Fruit fly (Drosophila melanogaster) whole organism, embryonic: ENCODE results near the gene CG43295.

Source experiments
- B-H1 ChIP-seq: fragments of 200-800 bp; sonication (Bioruptor generic); IDR thresholded peaks from 3 replicates; pipeline ENCODE4 v1.3.6; 2022; ENCODE audit warnings: missing biosample characterization, missing genetic modification characterization
- Bgb ChIP-seq: fragments of 200-800 bp; sonication (Bioruptor generic); IDR thresholded peaks from 2 replicates; pipeline ENCODE4 v1.3.6; 2022; ENCODE audit warnings: missing biosample characterization, missing genetic modification characterization; ENCODE audit not compliant: partially characterized antibody
- BtbVII ChIP-seq: fragments of 200-800 bp; sonication (Bioruptor generic); optimal IDR thresholded peaks from 3 replicates; lab custom pipeline; 2017; ENCODE audit warnings: missing biosample characterization, mild to moderate bottlenecking, missing genetic modification characterization
- CG10431 ChIP-seq: fragments of 200-800 bp; sonication (Bioruptor generic); optimal IDR thresholded peaks from 3 replicates; lab custom pipeline; 2018; ENCODE audit warnings: missing biosample characterization, mild to moderate bottlenecking, missing genetic modification characterization
- CG11085 ChIP-seq: fragments of 200-800 bp; sonication (Bioruptor generic); IDR thresholded peaks from 2 replicates; pipeline ENCODE4 v1.3.6; 2022; ENCODE audit warnings: missing biosample characterization, missing genetic modification characterization
- CG11560 ChIP-seq: fragments of 200-800 bp; sonication (Bioruptor generic); IDR thresholded peaks from 3 replicates; pipeline ENCODE4 v1.3.6; 2022; ENCODE audit warnings: missing biosample characterization, missing genetic modification characterization
- CG12104 ChIP-seq: fragments of 200-800 bp; sonication (Bioruptor generic); optimal IDR thresholded peaks from 3 replicates; lab custom pipeline; 2016; ENCODE audit warnings: missing biosample characterization, missing genetic modification characterization
- CG12942 ChIP-seq: fragments of 200-800 bp; sonication (Bioruptor generic); optimal IDR thresholded peaks from 3 replicates; lab custom pipeline; 2016; ENCODE audit warnings: missing biosample characterization, missing genetic modification characterization
- CG15696 ChIP-seq: fragments of 200-800 bp; sonication (Bioruptor generic); optimal IDR thresholded peaks from 2 replicates; lab custom pipeline; 2019; ENCODE audit warnings: missing biosample characterization, mild to moderate bottlenecking, missing genetic modification characterization, moderate library complexity
- CG1647 ChIP-seq: fragments of 200-800 bp; sonication (Bioruptor generic); optimal IDR thresholded peaks from 3 replicates; lab custom pipeline; 2016; ENCODE audit warnings: missing biosample characterization, missing genetic modification characterization
- CG17328 ChIP-seq: fragments of 200-800 bp; sonication (Bioruptor generic); IDR thresholded peaks from 2 replicates; pipeline ENCODE4 v1.3.6; 2022; ENCODE audit warnings: missing biosample characterization, missing genetic modification characterization
- CG2889 ChIP-seq: fragments of 200-800 bp; sonication (Bioruptor generic); IDR thresholded peaks from 3 replicates; pipeline ENCODE4 v1.3.6; 2022; ENCODE audit warnings: missing biosample characterization, missing genetic modification characterization
- CG33557 ChIP-seq: fragments of 200-800 bp; sonication (Bioruptor generic); optimal IDR thresholded peaks from 2 replicates; lab custom pipeline; 2019; ENCODE audit warnings: missing biosample characterization, mild to moderate bottlenecking, missing genetic modification characterization, moderate library complexity
- CG3726 ChIP-seq: fragments of 200-800 bp; sonication (Bioruptor generic); IDR thresholded peaks from 3 replicates; pipeline ENCODE4, ENCODE4 v1.3.6; 2022; ENCODE audit warnings: missing biosample characterization, missing genetic modification characterization
- CG4404 ChIP-seq: fragments of 200-800 bp; sonication (Bioruptor generic); IDR thresholded peaks from 2 replicates; pipeline ENCODE4 v1.3.6; 2022; ENCODE audit warnings: missing biosample characterization, missing genetic modification characterization
- CG4424 ChIP-seq: fragments of 200-800 bp; sonication (Bioruptor generic); optimal IDR thresholded peaks from 3 replicates; lab custom pipeline; 2016; ENCODE audit warnings: missing biosample characterization, missing genetic modification characterization
- CG4707 ChIP-seq: fragments of 200-800 bp; sonication (Bioruptor generic); optimal IDR thresholded peaks from 2 replicates; lab custom pipeline; 2018; ENCODE audit warnings: missing biosample characterization, mild to moderate bottlenecking, missing genetic modification characterization, moderate library complexity
- CG7786 ChIP-seq: fragments of 200-800 bp; sonication (Bioruptor generic); optimal IDR thresholded peaks from 2 replicates; lab custom pipeline; 2016; ENCODE audit warnings: missing biosample characterization, missing genetic modification characterization
- CG7839 ChIP-seq: fragments of 200-800 bp; sonication (Bioruptor generic); optimal IDR thresholded peaks from 3 replicates; lab custom pipeline; 2018; ENCODE audit warnings: missing biosample characterization, mild to moderate bottlenecking, missing genetic modification characterization, moderate library complexity
- CG7928 ChIP-seq: fragments of 200-800 bp; sonication (Bioruptor generic); optimal IDR thresholded peaks from 2 replicates; lab custom pipeline; 2017; ENCODE audit warnings: missing biosample characterization, mild to moderate bottlenecking, missing genetic modification characterization
- CG8281 ChIP-seq: fragments of 200-800 bp; sonication (Bioruptor generic); optimal IDR thresholded peaks from 2 replicates; lab custom pipeline; 2018; ENCODE audit warnings: missing biosample characterization, mild to moderate bottlenecking, missing genetic modification characterization, moderate library complexity
- CG8359 ChIP-seq: fragments of 200-800 bp; sonication (Bioruptor generic); optimal IDR thresholded peaks from 2 replicates; lab custom pipeline; 2017; ENCODE audit warnings: missing biosample characterization, mild to moderate bottlenecking, missing genetic modification characterization, borderline replicate concordance
- CG9797 ChIP-seq: fragments of 200-800 bp; sonication (Bioruptor generic); optimal IDR thresholded peaks from 3 replicates; lab custom pipeline; 2018; ENCODE audit warnings: missing biosample characterization, mild to moderate bottlenecking, missing genetic modification characterization
- E2f2 ChIP-seq: fragments of 200-800 bp; sonication (Bioruptor generic); IDR thresholded peaks from 2 replicates; pipeline ENCODE4 v1.3.6; 2022; ENCODE audit warnings: missing biosample characterization, missing genetic modification characterization
- H15 ChIP-seq: fragments of 200-800 bp; sonication (Bioruptor generic); IDR thresholded peaks from 3 replicates; pipeline ENCODE4 v1.3.6; 2022; ENCODE audit warnings: missing biosample characterization, missing genetic modification characterization
- HLH3B ChIP-seq: fragments of 200-800 bp; sonication (Bioruptor generic); IDR thresholded peaks from 2 replicates; pipeline ENCODE4 v1.3.6; 2022; ENCODE audit warnings: missing biosample characterization, missing genetic modification characterization
- Hmr ChIP-seq: fragments of 200-800 bp; sonication (Bioruptor generic); optimal IDR thresholded peaks from 3 replicates; lab custom pipeline; 2017; ENCODE audit warnings: mild to moderate bottlenecking, missing biosample characterization, missing genetic modification reagents, missing genetic modification characterization
- Mes4 ChIP-seq: fragments of 200-800 bp; sonication (Bioruptor generic); optimal IDR thresholded peaks from 2 replicates; lab custom pipeline; 2016; ENCODE audit warnings: missing biosample characterization, missing genetic modification characterization
- Neu2 ChIP-seq: fragments of 200-800 bp; sonication (Bioruptor generic); optimal IDR thresholded peaks from 3 replicates; lab custom pipeline; 2016; ENCODE audit warnings: missing biosample characterization, missing genetic modification characterization, borderline replicate concordance
- TFAM ChIP-seq: fragments of 200-800 bp; sonication (Bioruptor generic); optimal IDR thresholded peaks from 2 replicates; lab custom pipeline; 2017; ENCODE audit warnings: missing biosample characterization, missing genetic modification characterization, inconsistent platforms
- aop ChIP-seq: fragments of 200-800 bp; sonication (Bioruptor generic); IDR thresholded peaks from 2 replicates; pipeline ENCODE4 v1.3.6; 2022; ENCODE audit warnings: missing biosample characterization, missing genetic modification characterization
- bbx ChIP-seq: fragments of 200-800 bp; sonication (Bioruptor generic); IDR thresholded peaks from 2 replicates; pipeline ENCODE4 v1.3.6; 2022; ENCODE audit warnings: missing biosample characterization, missing genetic modification characterization; ENCODE audit not compliant: partially characterized antibody
- chinmo ChIP-seq: fragments of 200-800 bp; sonication (Bioruptor generic); IDR thresholded peaks from 4 replicates; pipeline ENCODE4 v1.3.6; 2022; ENCODE audit warnings: missing biosample characterization, missing genetic modification characterization; ENCODE audit not compliant: partially characterized antibody
- fd3F ChIP-seq: fragments of 200-800 bp; sonication (Bioruptor generic); optimal IDR thresholded peaks from 2 replicates; lab custom pipeline; 2018; ENCODE audit warnings: missing biosample characterization, mild to moderate bottlenecking, missing genetic modification characterization, moderate library complexity
- fd64A ChIP-seq: fragments of 200-800 bp; sonication (Bioruptor generic); optimal IDR thresholded peaks from 3 replicates; lab custom pipeline; 2018; ENCODE audit warnings: missing biosample characterization, mild to moderate bottlenecking, missing genetic modification characterization
- gsb ChIP-seq: fragments of 200-800 bp; sonication (Bioruptor generic); IDR thresholded peaks from 2 replicates; pipeline ENCODE4 v1.3.6; 2022; ENCODE audit warnings: missing biosample characterization, missing genetic modification characterization
- hb ChIP-seq: fragments of 200-800 bp; sonication (Bioruptor generic); IDR thresholded peaks from 3 replicates; pipeline ENCODE4 v1.3.6; 2022; ENCODE audit warnings: missing biosample characterization, missing genetic modification characterization; ENCODE audit not compliant: partially characterized antibody
- hkb ChIP-seq, 2 experiments: fragments of 200-800 bp in 1 of 2; fragments of >200 bp in 1 of 2; sonication (Bioruptor generic) in 1 of 2; IDR thresholded peaks in 1 of 2; optimal IDR thresholded peaks in 1 of 2; 2 replicates each; pipeline versions ENCODE4 v1.3.6 to Lab custom; 2017 to 2022; ENCODE audit warnings: missing biosample characterization in 1 of 2, missing genetic modification characterization in 1 of 2
- jing ChIP-seq: fragments of 200-800 bp; sonication (Bioruptor generic); optimal IDR thresholded peaks from 2 replicates; lab custom pipeline; 2018; ENCODE audit warnings: missing biosample characterization, mild to moderate bottlenecking, missing genetic modification characterization
- kah ChIP-seq: fragments of 200-800 bp; sonication (Bioruptor generic); optimal IDR thresholded peaks from 2 replicates; lab custom pipeline; 2018; ENCODE audit warnings: missing biosample characterization, mild to moderate bottlenecking, missing genetic modification characterization
- nmo ChIP-seq: fragments of 200-800 bp; sonication (Bioruptor generic); optimal IDR thresholded peaks from 2 replicates; lab custom pipeline; 2018; ENCODE audit warnings: missing biosample characterization, mild to moderate bottlenecking, missing genetic modification characterization, moderate library complexity
- pb ChIP-seq: fragments of 200-800 bp; sonication (Bioruptor generic); optimal IDR thresholded peaks from 3 replicates; lab custom pipeline; 2016; ENCODE audit warnings: missing biosample characterization, missing genetic modification characterization
- peb ChIP-seq: fragments of 200-800 bp; sonication (Bioruptor generic); IDR thresholded peaks from 2 replicates; pipeline ENCODE4 v1.3.6; 2022; ENCODE audit warnings: missing biosample characterization, missing genetic modification characterization
- salm ChIP-seq: fragments of 200-800 bp; sonication (Bioruptor generic); optimal IDR thresholded peaks from 2 replicates; lab custom pipeline; 2018; ENCODE audit warnings: missing biosample characterization, mild to moderate bottlenecking, missing genetic modification characterization
- tgo ChIP-seq: fragments of 200-800 bp; sonication (Bioruptor generic); IDR thresholded peaks from 3 replicates; pipeline ENCODE4 v1.3.6; 2022; ENCODE audit warnings: missing biosample characterization, missing genetic modification characterization
- vnd ChIP-seq: fragments of 200-800 bp; sonication (Bioruptor generic); IDR thresholded peaks from 3 replicates; pipeline ENCODE4 v1.3.6; 2022; ENCODE audit warnings: missing biosample characterization, missing genetic modification characterization; ENCODE audit not compliant: partially characterized antibody
- zen ChIP-seq: fragments of 200-800 bp; sonication (Bioruptor generic); optimal IDR thresholded peaks from 3 replicates; lab custom pipeline; 2018; ENCODE audit warnings: missing biosample characterization, mild to moderate bottlenecking, missing genetic modification characterization, moderate library complexity
- zf30C ChIP-seq: fragments of 200-800 bp; sonication (Bioruptor generic); optimal IDR thresholded peaks from 3 replicates; lab custom pipeline; 2018; ENCODE audit warnings: missing biosample characterization, mild to moderate bottlenecking, missing genetic modification characterization

Gene CG43295

dm6 chr3L:16128973-16129745, 23.5 kb downstream of the CG43295 start, which contains the start of gene SsRbeta:
Gene SsRbeta (plus strand): TSS chr3L:16129617.
- TF ChIP-seq H15 (GFP tag; lab: Robert Waterston, UW) (peak; percentile 51; the same call in 2 of the 3 replicates), E2f2 (GFP tag; lab: Robert Waterston, UW) (peak; percentile 43; the same call in 1 of the 2 replicates), TFAM (no peak), gsb (GFP tag; lab: Robert Waterston, UW) (no peak; the same call in 1 of the 2 replicates), CG3726 (GFP tag; lab: Robert Waterston, UW) (no peak), CG7786 (no peak), CG33557 (no peak), CG2889 (GFP tag; lab: Robert Waterston, UW) (peak; percentile 3; the same call in 1 of the 3 replicates), salm (tag; lab: Kevin White, UChicago) (no peak), CG4707 (GFP tag; lab: Kevin White, UChicago) (peak; percentile 41), jing (no peak), CG11085 (no peak), Bgb (GFP tag; lab: Robert Waterston, UW) (peak; percentile 84), Mes4 (GFP tag; lab: Kevin White, UChicago) (no peak), CG4404 (GFP tag; lab: Robert Waterston, UW) (no peak; the same call in 1 of the 2 replicates), hkb (optimal IDR thresholded peaks at IDR 0.05; lab: Kevin White, UChicago) (no peak), hkb (GFP tag; IDR thresholded peaks at IDR 0.05; lab: Robert Waterston, UW) (peak; percentile 30), zf30C (GFP tag; lab: Kevin White, UChicago) (no peak), pb (no peak), Neu2 (GFP tag; lab: Kevin White, UChicago) (no peak), CG8359 (GFP tag; lab: Kevin White, UChicago) (no peak), Hmr (GFP tag; lab: Kevin White, UChicago) (peak; percentile 4), CG8281 (tag; lab: Kevin White, UChicago) (no peak), CG1647 (GFP tag; lab: Kevin White, UChicago) (no peak), peb (GFP tag; lab: Robert Waterston, UW) (peak; percentile 19; the same call in 1 of the 2 replicates), CG11560 (tag; lab: Robert Waterston, UW) (no peak), CG12104 (GFP tag; lab: Kevin White, UChicago) (peak; percentile 45), CG15696 (tag; lab: Kevin White, UChicago) (peak; percentile 48), CG9797 (GFP tag; lab: Kevin White, UChicago) (peak; percentile 50), zen (tag; lab: Kevin White, UChicago) (no peak), CG4424 (peak; percentile 48), tgo (GFP tag; lab: Robert Waterston, UW) (peak; percentile 49), HLH3B (GFP tag; lab: Robert Waterston, UW) (peak; percentile 51), BtbVII (GFP tag; lab: Kevin White, UChicago) (peak; percentile 19), aop (GFP tag; lab: Robert Waterston, UW) (0 out of 2 replicates have a peak, but pooled peaks have one; percentile 4), fd64A (GFP tag; lab: Kevin White, UChicago) (no peak), CG7928 (GFP tag; lab: Kevin White, UChicago) (peak; percentile 95), hb (GFP tag; lab: Robert Waterston, UW) (peak; percentile 61; the same call in 1 of the 3 replicates), CG7839 (tag; lab: Kevin White, UChicago) (peak; percentile 9), nmo (GFP tag; lab: Kevin White, UChicago) (peak; percentile 9), kah (no peak), chinmo (GFP tag; lab: Robert Waterston, UW) (peak; percentile 72; the same call in 1 of the 4 replicates), CG17328 (GFP tag; lab: Robert Waterston, UW) (peak; percentile 75), CG12942 (GFP tag; lab: Kevin White, UChicago) (no peak), B-H1 (GFP tag; lab: Robert Waterston, UW) (no peak; the same call in 2 of the 3 replicates), vnd (GFP tag; lab: Robert Waterston, UW) (0 out of 3 replicates have a peak, but pooled peaks have one; percentile 39), bbx (peak; percentile 83), CG10431 (GFP tag; lab: Kevin White, UChicago) (peak; percentile 26), fd3F (GFP tag; lab: Kevin White, UChicago) (peak; percentile 4)
